Worm (Caenorhabditis elegans) whole organism, young adult: ENCODE measurements around the gene F46B6.5.
A peak's percentile ranks its signal among the peaks of the same experiment; 100 is the strongest.

Source experiments
- F57A8.1 ChIP-seq: fragments of 200-800 bp; sonication (Bioruptor generic); optimal IDR thresholded peaks from 2 replicates; lab custom pipeline; 2018; ENCODE audit warnings: mild to moderate bottlenecking, missing genetic modification characterization, moderate library complexity, missing compliant biosample characterization
- Y53G8AR.9 ChIP-seq: fragments of 200-800 bp; sonication (Bioruptor generic); conservative IDR thresholded peaks from 2 replicates; pipeline ENCODE4 v1.3.6; 2022; ENCODE audit warnings: missing genetic modification reagents, missing genetic modification characterization, missing compliant biosample characterization
- attf-5 ChIP-seq: fragments of 200-800 bp; sonication (Bioruptor generic); optimal IDR thresholded peaks from 2 replicates; lab custom pipeline; 2018; ENCODE audit warnings: mild to moderate bottlenecking, missing genetic modification characterization, missing compliant biosample characterization
- ceh-79 ChIP-seq: sonication (generic microtip); optimal IDR thresholded peaks from 2 replicates; lab custom pipeline; 2017; ENCODE audit warnings: mild to moderate bottlenecking, missing genetic modification characterization, missing compliant biosample characterization
- dpl-1 ChIP-seq: fragments of 150-350 bp; optimal IDR thresholded peaks from 2 replicates; lab custom pipeline; 2014; ENCODE audit warnings: missing biosample characterization, missing genetic modification reagents, missing genetic modification characterization
- ekl-4 ChIP-seq: fragments of 200-800 bp; sonication (Bioruptor generic); IDR thresholded peaks from 2 replicates; pipeline ENCODE4 v1.3.6; 2022; ENCODE audit warnings: missing genetic modification reagents, missing genetic modification characterization, missing compliant biosample characterization
- mes-4 ChIP-seq: sonication (generic microtip); optimal IDR thresholded peaks from 2 replicates; lab custom pipeline; 2016; ENCODE audit warnings: missing genotype, missing genetic modification characterization, missing compliant biosample characterization
- nfya-2 ChIP-seq: fragments of 200-800 bp; sonication (Bioruptor generic); IDR thresholded peaks from 2 replicates; pipeline ENCODE4 v1.3.6; 2022; ENCODE audit warnings: missing genetic modification reagents, missing genetic modification characterization, missing compliant biosample characterization
- rec-8 ChIP-seq, 2 experiments: sonication (generic microtip); optimal IDR thresholded peaks; 2 replicates each; lab custom pipeline; 2016; ENCODE audit warnings: mild to moderate bottlenecking in 2 of 2, missing genetic modification characterization in 2 of 2, missing genetic modification reagents in 2 of 2, missing genotype in 2 of 2, missing biosample characterization in 1 of 2, missing compliant biosample characterization in 1 of 2, moderate library complexity in 1 of 2
- snpc-4 ChIP-seq, 5 experiments: fragments of 150-350 bp in 1 of 5; sonication (generic microtip) in 4 of 5; optimal IDR thresholded peaks; 2 replicates each; lab custom pipeline; 2014 to 2018; ENCODE audit warnings: missing genetic modification characterization in 5 of 5, missing biosample characterization in 3 of 5, antibody characterized with exemption in 2 of 5, mild to moderate bottlenecking in 2 of 5, missing compliant biosample characterization in 2 of 5, missing genotype in 2 of 5, moderate library complexity in 2 of 5, missing genetic modification reagents in 1 of 5
- unc-62 ChIP-seq: fragments of 150-350 bp; optimal IDR thresholded peaks from 2 replicates; lab custom pipeline; 2014; ENCODE audit warnings: missing biosample characterization, missing genetic modification reagents, missing genetic modification characterization

- TF ChIP-seq mes-4 (tag; lab: Kevin White, UChicago) (no peak), nfya-2 (GFP tag; lab: Robert Waterston, UW) (no peak), ekl-4 (GFP tag; lab: Robert Waterston, UW) (0 out of 2 replicates have a peak, but pooled peaks have one; percentile 29), snpc-4 (GFP tag; optimal IDR thresholded peaks at IDR 0.05; lab: Kevin White, UChicago) (no peak), snpc-4 (tag; optimal IDR thresholded peaks at IDR 0.05; lab: Kevin White, UChicago) (no peak), F57A8.1 (no peak), unc-62 (GFP tag; lab: Kevin White, UChicago) (no peak), Y53G8AR.9 (GFP tag; lab: Robert Waterston, UW) (no peak; the same call in 1 of the 2 replicates), rec-8 (tag; optimal IDR thresholded peaks at IDR 0.05; lab: Kevin White, UChicago) (no peak), ceh-79 (tag; lab: Kevin White, UChicago) (no peak), attf-5 (GFP tag; lab: Kevin White, UChicago) (no peak), dpl-1 (no peak)
These were observed 48.9 kb downstream of the F46B6.5 start, which contains the start of gene cal-7 for ce11 chrV:9733920-9734454.
